Worm (Caenorhabditis elegans) whole organism, midembryonic: Measurements from ENCODE around the gene C35B1.2.

Experiments
- flt-1 ChIP-seq: fragments of 200-800 bp; sonication (Bioruptor generic); IDR thresholded peaks from 2 replicates; pipeline ENCODE4 v1.3.6; 2022; ENCODE audit warnings: missing genetic modification characterization, missing compliant biosample characterization
- klf-2 ChIP-seq: fragments of 200-800 bp; sonication (Bioruptor generic); conservative IDR thresholded peaks from 2 replicates; pipeline ENCODE4 v1.3.6; 2022; ENCODE audit warnings: missing genetic modification reagents, missing genetic modification characterization, missing compliant biosample characterization
- ztf-29 ChIP-seq: fragments of 200-800 bp; sonication (Bioruptor generic); IDR thresholded peaks from 2 replicates; pipeline ENCODE4 v1.3.6; 2022; ENCODE audit warnings: missing genetic modification reagents, missing genetic modification characterization, missing compliant biosample characterization

ce11 chrIV:4099773-4100172, 13.8 kb downstream of the C35B1.2 start:
- no peak for TF ChIP-seq klf-2 (GFP tag; lab: Robert Waterston, UW)
- TF ChIP-seq flt-1 = no peak
- TF ChIP-seq ztf-29 = no peak
